Worm (Caenorhabditis elegans) whole organism, young adult: ENCODE results near the gene mboa-4.

Source experiments
- B0019.2 ChIP-seq: fragments of 200-800 bp; sonication (Bioruptor generic); conservative IDR thresholded peaks from 2 replicates; pipeline ENCODE4 v1.3.6; 2022; ENCODE audit warnings: missing genetic modification reagents, missing genetic modification characterization, missing compliant biosample characterization
- B0336.3 ChIP-seq: fragments of 200-800 bp; sonication (Bioruptor generic); IDR thresholded peaks from 2 replicates; pipeline ENCODE4 v1.3.6; 2022; ENCODE audit warnings: missing genetic modification characterization, missing compliant biosample characterization
- C06A6.2 ChIP-seq: fragments of 200-800 bp; sonication (Bioruptor generic); conservative IDR thresholded peaks from 2 replicates; pipeline ENCODE4 v1.3.6; 2022; ENCODE audit warnings: missing genetic modification characterization, missing compliant biosample characterization
- F37B4.10 ChIP-seq: fragments of 200-800 bp; sonication (Bioruptor generic); IDR thresholded peaks from 2 replicates; pipeline ENCODE4 v1.3.6; 2022; ENCODE audit warnings: missing genetic modification characterization, missing compliant biosample characterization
- F55B11.4 ChIP-seq: sonication (generic microtip); optimal IDR thresholded peaks from 2 replicates; lab custom pipeline; 2016; ENCODE audit warnings: missing compliant biosample characterization, missing genetic modification characterization, borderline replicate concordance; ENCODE audit not compliant: insufficient read depth
- Y56A3A.18 ChIP-seq: fragments of 200-800 bp; sonication (Bioruptor generic); IDR thresholded peaks from 2 replicates; pipeline ENCODE4 v1.3.6; 2022; ENCODE audit warnings: missing genetic modification reagents, missing genetic modification characterization, missing compliant biosample characterization
- Y67H2A.10 ChIP-seq: fragments of 200-800 bp; sonication (Bioruptor generic); conservative IDR thresholded peaks from 2 replicates; pipeline ENCODE4 v1.3.6; 2022; ENCODE audit warnings: missing genetic modification reagents, missing genetic modification characterization, missing compliant biosample characterization
- ZK185.1 ChIP-seq: sonication (generic microtip); optimal IDR thresholded peaks from 2 replicates; lab custom pipeline; 2016; ENCODE audit warnings: mild to moderate bottlenecking, missing genetic modification characterization, missing compliant biosample characterization; ENCODE audit not compliant: poor library complexity, severe bottlenecking
- aptf-3 ChIP-seq: fragments of 200-800 bp; sonication (Bioruptor generic); IDR thresholded peaks from 2 replicates; pipeline ENCODE4 v1.3.6; 2022; ENCODE audit warnings: missing genetic modification characterization, missing compliant biosample characterization
- athp-1 ChIP-seq: sonication (generic microtip); optimal IDR thresholded peaks from 2 replicates; lab custom pipeline; 2017; ENCODE audit warnings: mild to moderate bottlenecking, missing genetic modification characterization, missing compliant biosample characterization
- cebp-2 ChIP-seq: fragments of 200-800 bp; sonication (Bioruptor generic); IDR thresholded peaks from 2 replicates; pipeline ENCODE4 v1.3.6; 2022; ENCODE audit warnings: missing genetic modification characterization, missing compliant biosample characterization
- ceh-27 ChIP-seq: fragments of 200-800 bp; sonication (Bioruptor generic); optimal IDR thresholded peaks from 2 replicates; lab custom pipeline; 2018; ENCODE audit warnings: mild to moderate bottlenecking, missing genetic modification characterization, moderate library complexity, missing compliant biosample characterization
- ceh-40 ChIP-seq: fragments of 200-800 bp; sonication (Bioruptor generic); IDR thresholded peaks from 2 replicates; pipeline ENCODE4 v1.3.6; 2022; ENCODE audit warnings: missing genetic modification characterization, missing compliant biosample characterization
- ceh-58 ChIP-seq: fragments of 200-800 bp; sonication (Bioruptor generic); IDR thresholded peaks from 2 replicates; pipeline ENCODE4 v1.3.6; 2022; ENCODE audit warnings: missing genetic modification characterization, missing compliant biosample characterization
- ceh-91 ChIP-seq: fragments of 200-800 bp; sonication (Bioruptor generic); IDR thresholded peaks from 2 replicates; pipeline ENCODE4 v1.3.6; 2022; ENCODE audit warnings: missing genetic modification reagents, missing genetic modification characterization, missing compliant biosample characterization
- dox-1 ChIP-seq: fragments of 200-800 bp; sonication (Bioruptor generic); IDR thresholded peaks from 2 replicates; pipeline ENCODE4 v1.3.6; 2022; ENCODE audit warnings: missing genetic modification reagents, missing genetic modification characterization, missing compliant biosample characterization
- egl-18 ChIP-seq: fragments of 200-800 bp; sonication (Bioruptor generic); IDR thresholded peaks from 2 replicates; pipeline ENCODE4 v1.3.6; 2022; ENCODE audit warnings: missing genetic modification reagents, missing genetic modification characterization, missing compliant biosample characterization
- ekl-4 ChIP-seq: fragments of 200-800 bp; sonication (Bioruptor generic); IDR thresholded peaks from 2 replicates; pipeline ENCODE4 v1.3.6; 2022; ENCODE audit warnings: missing genetic modification reagents, missing genetic modification characterization, missing compliant biosample characterization
- fkh-3 ChIP-seq: sonication (generic microtip); optimal IDR thresholded peaks from 2 replicates; lab custom pipeline; 2016; ENCODE audit warnings: mild to moderate bottlenecking, missing genetic modification characterization, missing compliant biosample characterization
- him-1 ChIP-seq: sonication (generic microtip); optimal IDR thresholded peaks from 2 replicates; lab custom pipeline; 2016; ENCODE audit warnings: missing genotype, missing genetic modification reagents, missing genetic modification characterization, missing compliant biosample characterization
- hlh-26 ChIP-seq: fragments of 200-800 bp; sonication (Bioruptor generic); conservative IDR thresholded peaks from 2 replicates; pipeline ENCODE4 v1.3.6; 2022; ENCODE audit warnings: missing genetic modification reagents, missing genetic modification characterization, missing compliant biosample characterization
- hrde-1 ChIP-seq: sonication (generic microtip); optimal IDR thresholded peaks from 2 replicates; lab custom pipeline; 2016; ENCODE audit warnings: missing genetic modification characterization, mild to moderate bottlenecking, missing compliant biosample characterization, moderate library complexity, missing genotype, missing genetic modification reagents, borderline replicate concordance
- let-607 ChIP-seq, 2 experiments: fragments of 200-800 bp in 1 of 2; sonication (Bioruptor generic) in 1 of 2; sonication (generic microtip) in 1 of 2; optimal IDR thresholded peaks; 2 replicates each; lab custom pipeline; 2016 to 2018; ENCODE audit warnings: mild to moderate bottlenecking in 2 of 2, missing compliant biosample characterization in 2 of 2, missing genetic modification characterization in 2 of 2, moderate library complexity in 2 of 2, missing genotype in 1 of 2
- lin-26 ChIP-seq: fragments of 200-800 bp; sonication (Bioruptor generic); IDR thresholded peaks from 2 replicates; pipeline ENCODE4 v1.3.6; 2022; ENCODE audit warnings: missing genetic modification reagents, missing genetic modification characterization, missing compliant biosample characterization
- lin-40 ChIP-seq: sonication (generic microtip); optimal IDR thresholded peaks from 2 replicates; lab custom pipeline; 2016; ENCODE audit warnings: missing genetic modification characterization, mild to moderate bottlenecking, missing compliant biosample characterization, missing genotype, missing genetic modification reagents
- lin-54 ChIP-seq: fragments of 200-800 bp; sonication (Bioruptor generic); optimal IDR thresholded peaks from 2 replicates; lab custom pipeline; 2018; ENCODE audit warnings: mild to moderate bottlenecking, missing genetic modification characterization, missing compliant biosample characterization
- madf-10 ChIP-seq: sonication (generic microtip); optimal IDR thresholded peaks from 2 replicates; lab custom pipeline; 2016; ENCODE audit warnings: mild to moderate bottlenecking, missing genetic modification characterization, missing compliant biosample characterization
- madf-3 ChIP-seq: fragments of 200-800 bp; sonication (Bioruptor generic); IDR thresholded peaks from 2 replicates; pipeline ENCODE4 v1.3.6; 2022; ENCODE audit warnings: missing genetic modification reagents, missing genetic modification characterization, missing compliant biosample characterization
- madf-6 ChIP-seq: fragments of 200-800 bp; sonication (Bioruptor generic); IDR thresholded peaks from 2 replicates; pipeline ENCODE4 v1.3.6; 2022; ENCODE audit warnings: missing genetic modification reagents, missing genetic modification characterization, missing compliant biosample characterization
- mel-28 ChIP-seq: sonication (generic microtip); optimal IDR thresholded peaks from 2 replicates; lab custom pipeline; 2016; ENCODE audit warnings: borderline replicate concordance, mild to moderate bottlenecking, missing genetic modification characterization, missing compliant biosample characterization
- mes-4 ChIP-seq: sonication (generic microtip); optimal IDR thresholded peaks from 2 replicates; lab custom pipeline; 2016; ENCODE audit warnings: missing genotype, missing genetic modification characterization, missing compliant biosample characterization
- nhr-120 ChIP-seq: fragments of 200-800 bp; sonication (Bioruptor generic); IDR thresholded peaks from 2 replicates; pipeline ENCODE4 v1.3.6; 2022; ENCODE audit warnings: missing genetic modification characterization, missing compliant biosample characterization
- pha-4 ChIP-seq: fragments of 150-350 bp; sonication (generic microtip); optimal IDR thresholded peaks from 2 replicates; lab custom pipeline; 2014; ENCODE audit warnings: missing biosample characterization, missing genetic modification reagents, missing genetic modification characterization
- sdz-38 ChIP-seq: sonication (generic microtip); optimal IDR thresholded peaks from 2 replicates; lab custom pipeline; 2016; ENCODE audit warnings: missing genotype, missing genetic modification characterization, missing compliant biosample characterization
- snpc-4 ChIP-seq, 5 experiments: fragments of 150-350 bp in 1 of 5; sonication (generic microtip) in 4 of 5; optimal IDR thresholded peaks; 2 replicates each; lab custom pipeline; 2014 to 2018; ENCODE audit warnings: missing genetic modification characterization in 5 of 5, missing biosample characterization in 3 of 5, antibody characterized with exemption in 2 of 5, mild to moderate bottlenecking in 2 of 5, missing compliant biosample characterization in 2 of 5, missing genotype in 2 of 5, moderate library complexity in 2 of 5, missing genetic modification reagents in 1 of 5
- sptf-2 ChIP-seq: fragments of 200-800 bp; sonication (Bioruptor generic); optimal IDR thresholded peaks from 2 replicates; lab custom pipeline; 2018; ENCODE audit warnings: mild to moderate bottlenecking, missing genetic modification characterization, missing compliant biosample characterization
- tbp1 ChIP-seq: fragments of 200-800 bp; sonication (Bioruptor generic); optimal IDR thresholded peaks from 2 replicates; lab custom pipeline; 2018; ENCODE audit warnings: mild to moderate bottlenecking, missing genetic modification characterization, missing compliant biosample characterization
- tbx-9 ChIP-seq: sonication (generic microtip); optimal IDR thresholded peaks from 2 replicates; lab custom pipeline; 2016; ENCODE audit warnings: borderline replicate concordance, missing genetic modification characterization, inconsistent platforms, missing compliant biosample characterization
- tlf-1 ChIP-seq: fragments of 200-800 bp; sonication (Bioruptor generic); optimal IDR thresholded peaks from 2 replicates; lab custom pipeline; 2018; ENCODE audit warnings: mild to moderate bottlenecking, missing genetic modification characterization, missing compliant biosample characterization
- unc-62 ChIP-seq: fragments of 150-350 bp; optimal IDR thresholded peaks from 2 replicates; lab custom pipeline; 2014; ENCODE audit warnings: missing biosample characterization, missing genetic modification reagents, missing genetic modification characterization
- xnd-1 ChIP-seq: sonication (generic microtip); optimal IDR thresholded peaks from 2 replicates; lab custom pipeline; 2016; ENCODE audit warnings: missing genotype, missing genetic modification reagents, missing genetic modification characterization, missing compliant biosample characterization
- zfh-2 ChIP-seq: fragments of 200-800 bp; sonication (Bioruptor generic); conservative IDR thresholded peaks from 2 replicates; pipeline ENCODE4 v1.3.6; 2022; ENCODE audit warnings: missing genetic modification reagents, missing genetic modification characterization, missing compliant biosample characterization
- zim-3 ChIP-seq: sonication (generic microtip); optimal IDR thresholded peaks from 2 replicates; lab custom pipeline; 2017; ENCODE audit warnings: mild to moderate bottlenecking, missing genetic modification characterization, moderate library complexity, missing compliant biosample characterization
- ztf-22 ChIP-seq: fragments of 200-800 bp; sonication (Bioruptor generic); optimal IDR thresholded peaks from 2 replicates; lab custom pipeline; 2018; ENCODE audit warnings: mild to moderate bottlenecking, missing genetic modification characterization, moderate library complexity, missing compliant biosample characterization
- ztf-25 ChIP-seq: fragments of 200-800 bp; sonication (Bioruptor generic); IDR thresholded peaks from 2 replicates; pipeline ENCODE4 v1.3.6; 2022; ENCODE audit warnings: missing genetic modification reagents, missing genetic modification characterization, missing compliant biosample characterization
- ztf-26 ChIP-seq: sonication (generic microtip); optimal IDR thresholded peaks from 2 replicates; lab custom pipeline; 2017; ENCODE audit warnings: missing genetic modification characterization, missing compliant biosample characterization
- ztf-28 ChIP-seq: fragments of 200-800 bp; sonication (Bioruptor generic); IDR thresholded peaks from 2 replicates; pipeline ENCODE4 v1.3.6; 2022; ENCODE audit warnings: missing genetic modification reagents, missing genetic modification characterization, missing compliant biosample characterization
- ztf-6 ChIP-seq: fragments of 200-800 bp; sonication (Bioruptor generic); IDR thresholded peaks from 2 replicates; pipeline ENCODE4 v1.3.6; 2022; ENCODE audit warnings: missing genetic modification reagents, missing genetic modification characterization, missing compliant biosample characterization

Gene mboa-4

DNA sequence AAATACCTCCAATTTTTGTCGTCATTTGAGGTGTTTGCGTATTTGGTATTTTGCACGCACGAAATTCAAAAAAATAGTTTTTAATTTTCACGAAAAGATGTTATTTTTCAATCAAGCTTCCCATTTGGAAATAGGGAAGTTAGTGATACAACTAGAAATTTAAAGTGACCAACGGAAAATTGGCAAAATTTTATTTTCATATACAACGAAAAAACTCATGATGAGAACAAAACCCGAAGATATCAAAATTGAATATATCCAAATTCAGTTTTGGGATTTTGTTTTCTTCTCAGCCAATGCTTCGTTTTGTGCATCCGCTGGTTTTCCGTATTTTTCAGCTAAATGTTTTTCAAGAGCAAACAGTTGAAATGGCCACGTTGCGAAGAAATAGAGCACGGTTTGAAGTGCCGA lies 13.9 kb downstream of the mboa-4 start (continued):
- TF ChIP-seq nhr-120 (GFP tag; lab: Robert Waterston, UW) (no peak), tbp1 (GFP tag; lab: Kevin White, UChicago) (peak; percentile 42), fkh-3 (peak; percentile 57), lin-40 (tag; lab: Kevin White, UChicago) (no peak), athp-1 (tag; lab: Kevin White, UChicago) (peak; percentile 61), F55B11.4 (tag; lab: Kevin White, UChicago) (no peak), tbx-9 (no peak), ZK185.1 (no peak), ztf-25 (GFP tag; lab: Robert Waterston, UW) (no peak), ekl-4 (GFP tag; lab: Robert Waterston, UW) (peak; percentile 72), ztf-26 (peak; percentile 2), madf-6 (GFP tag; lab: Robert Waterston, UW) (peak; percentile 67), F37B4.10 (GFP tag; lab: Robert Waterston, UW) (no peak), zfh-2 (no peak), pha-4 (no peak), tlf-1 (GFP tag; lab: Kevin White, UChicago) (peak; percentile 76), egl-18 (GFP tag; lab: Robert Waterston, UW) (no peak), ztf-6 (no peak), snpc-4 (GFP tag; optimal IDR thresholded peaks at IDR 0.05; lab: Kevin White, UChicago) (peak; percentile 54), snpc-4 (tag; optimal IDR thresholded peaks at IDR 0.05; lab: Kevin White, UChicago) (peak in 2 of 4 experiments; percentile 37 to 45), sptf-2 (GFP tag; lab: Kevin White, UChicago) (no peak), madf-10 (tag; lab: Kevin White, UChicago) (no peak), sdz-38 (tag; lab: Kevin White, UChicago) (no peak), Y56A3A.18 (GFP tag; lab: Robert Waterston, UW) (0 out of 2 replicates have a peak, but pooled peaks have one; percentile 49), ceh-40 (0 out of 2 replicates have a peak, but pooled peaks have one; percentile 14), unc-62 (GFP tag; lab: Kevin White, UChicago) (no peak), lin-26 (GFP tag; lab: Robert Waterston, UW) (peak; percentile 59), ztf-28 (GFP tag; lab: Robert Waterston, UW) (no peak), xnd-1 (tag; lab: Kevin White, UChicago) (peak; percentile 53), ceh-58 (GFP tag; lab: Robert Waterston, UW) (no peak), zim-3 (tag; lab: Kevin White, UChicago) (peak; percentile 75), hlh-26 (GFP tag; lab: Robert Waterston, UW) (no peak), madf-3 (GFP tag; lab: Robert Waterston, UW) (0 out of 2 replicates have a peak, but pooled peaks have one; percentile 38), ztf-22 (GFP tag; lab: Kevin White, UChicago) (no peak), lin-54 (GFP tag; lab: Kevin White, UChicago) (peak; percentile 46), mes-4 (tag; lab: Kevin White, UChicago) (no peak), him-1 (tag; lab: Kevin White, UChicago) (peak; percentile 64), C06A6.2 (GFP tag; lab: Robert Waterston, UW) (no peak), dox-1 (GFP tag; lab: Robert Waterston, UW) (no peak), mel-28 (tag; lab: Kevin White, UChicago) (no peak), hrde-1 (tag; lab: Kevin White, UChicago) (peak; percentile 89), B0336.3 (peak; percentile 53; the same call in 1 of the 2 replicates), ceh-27 (GFP tag; lab: Kevin White, UChicago) (no peak), Y67H2A.10 (no peak), B0019.2 (no peak), ceh-91 (GFP tag; lab: Robert Waterston, UW) (no peak), cebp-2 (GFP tag; lab: Robert Waterston, UW) (no peak; the same call in 1 of the 2 replicates), aptf-3 (GFP tag; lab: Robert Waterston, UW) (no peak), let-607 (tag; optimal IDR thresholded peaks at IDR 0.05; lab: Kevin White, UChicago) (no peak)
